Worm (Caenorhabditis elegans) whole organism, young adult: ENCODE data around the gene fbxc-40.

Experiments
- F39B2.1 ChIP-seq: fragments of 200-800 bp; sonication (Bioruptor generic); IDR thresholded peaks from 2 replicates; pipeline ENCODE4 v1.3.6; 2022; ENCODE audit warnings: missing genetic modification reagents, missing genetic modification characterization, missing compliant biosample characterization
- aptf-2 ChIP-seq: fragments of 200-800 bp; sonication (Bioruptor generic); conservative IDR thresholded peaks from 2 replicates; pipeline ENCODE4 v1.3.6; 2022; ENCODE audit warnings: missing genetic modification reagents, missing genetic modification characterization, missing compliant biosample characterization
- dpff-1 ChIP-seq: sonication (generic microtip); optimal IDR thresholded peaks from 2 replicates; lab custom pipeline; 2017; ENCODE audit warnings: mild to moderate bottlenecking, missing genetic modification characterization, missing compliant biosample characterization
- egl-18 ChIP-seq: fragments of 200-800 bp; sonication (Bioruptor generic); IDR thresholded peaks from 2 replicates; pipeline ENCODE4 v1.3.6; 2022; ENCODE audit warnings: missing genetic modification reagents, missing genetic modification characterization, missing compliant biosample characterization
- him-1 ChIP-seq: sonication (generic microtip); optimal IDR thresholded peaks from 2 replicates; lab custom pipeline; 2016; ENCODE audit warnings: missing genotype, missing genetic modification reagents, missing genetic modification characterization, missing compliant biosample characterization
- nhr-120 ChIP-seq: fragments of 200-800 bp; sonication (Bioruptor generic); IDR thresholded peaks from 2 replicates; pipeline ENCODE4 v1.3.6; 2022; ENCODE audit warnings: missing genetic modification characterization, missing compliant biosample characterization
- sea-2 ChIP-seq: fragments of 200-800 bp; sonication (Bioruptor generic); IDR thresholded peaks from 2 replicates; pipeline ENCODE4 v1.3.6; 2022; ENCODE audit warnings: missing genetic modification characterization, missing compliant biosample characterization

ce11 chrII:982842-983241, 3.0 kb upstream of the fbxc-40 start, which contains the start of gene srh-274:
- TF ChIP-seq nhr-120 (GFP tag; lab: Robert Waterston, UW) (no peak), egl-18 (GFP tag; lab: Robert Waterston, UW) (no peak), aptf-2 (GFP tag; lab: Robert Waterston, UW) (no peak), F39B2.1 (GFP tag; lab: Robert Waterston, UW) (no peak), sea-2 (GFP tag; lab: Robert Waterston, UW) (no peak), him-1 (tag; lab: Kevin White, UChicago) (no peak), dpff-1 (tag; lab: Kevin White, UChicago) (no peak)
